Worm (Caenorhabditis elegans): ENCODE measurements around the gene nurf-1.

The nurf-1 gene

ce11 chrII:14424791-14425190 lies 34.3 kb downstream of the nurf-1 start, which contains the start of gene plx-2:
plx-2 (minus strand) TSS chrII:14424891.
- TF ChIP-seq sox-4 (tag; optimal IDR thresholded peaks at IDR 0.05) (no peak), nfya-1 (tag; optimal IDR thresholded peaks at IDR 0.05) (no peak), madf-2 (tag; optimal IDR thresholded peaks at IDR 0.05) (no peak), ceh-2 (tag; optimal IDR thresholded peaks at IDR 0.05) (no peak), fax-1 (tag; optimal IDR thresholded peaks at IDR 0.05) (no peak), ceh-48 (tag; optimal IDR thresholded peaks at IDR 0.05) (no peak), ceh-24 (tag; optimal IDR thresholded peaks at IDR 0.05) (no peak), pax-1 (tag; optimal IDR thresholded peaks at IDR 0.05) (no peak), pat-9 (tag; optimal IDR thresholded peaks at IDR 0.05) (no peak), lim-6 (tag; optimal IDR thresholded peaks at IDR 0.05) (no peak), nhr-11 (tag; optimal IDR thresholded peaks at IDR 0.05) (no peak), tbx-2 (tag; optimal IDR thresholded peaks at IDR 0.05) (no peak), ama-1 (optimal IDR thresholded peaks at IDR 0.05) (no peak), ceh-18 (tag; optimal IDR thresholded peaks at IDR 0.05) (no peak), hlh-30 (tag; optimal IDR thresholded peaks at IDR 0.05; ENCODE audit: insufficient read depth) (no peak), dmd-4 (tag; optimal IDR thresholded peaks at IDR 0.05; ENCODE audit: borderline replicate concordance) (no peak), elt-4 (tag; optimal IDR thresholded peaks at IDR 0.05) (no peak), lin-11 (tag; optimal IDR thresholded peaks at IDR 0.05) (no peak)

ce11 chrII:14427714-14428113 lies 37.2 kb downstream of the nurf-1 start:
- TF ChIP-seq ceh-48 (tag; optimal IDR thresholded peaks at IDR 0.05) (no peak), ceh-31 (tag; optimal IDR thresholded peaks at IDR 0.05) (no peak), ahr-1 (tag; optimal IDR thresholded peaks at IDR 0.05) (no peak), unc-42 (tag; optimal IDR thresholded peaks at IDR 0.05) (peak; percentile 43)

DNA sequence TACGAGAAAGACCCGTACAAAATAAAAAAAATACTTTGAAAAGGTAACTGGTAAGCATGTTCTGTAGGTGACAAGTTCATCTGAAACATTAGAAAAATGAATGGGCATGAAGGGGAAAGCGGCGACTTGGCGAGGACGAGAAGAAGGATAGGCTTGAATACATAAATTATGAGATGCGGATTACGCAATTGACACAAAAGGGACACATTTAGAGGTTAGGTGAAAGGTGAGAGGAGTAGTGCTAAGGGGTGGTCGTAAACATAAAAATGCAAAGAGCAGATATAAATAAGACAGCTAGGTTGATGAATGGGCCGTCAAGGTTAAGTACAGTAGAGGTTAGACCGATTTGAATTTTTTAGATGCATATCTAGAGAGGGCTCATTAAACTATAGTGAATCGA lies 38.3 kb downstream of the nurf-1 start:
- TF ChIP-seq hlh-13 (GFP tag; optimal IDR thresholded peaks at IDR 0.05) (no peak), unc-55 (GFP tag; optimal IDR thresholded peaks at IDR 0.05) (peak; percentile 70), lin-11 (tag; optimal IDR thresholded peaks at IDR 0.05) (no peak), pqm-1 (tag; optimal IDR thresholded peaks at IDR 0.05) (no peak), nhr-11 (tag; optimal IDR thresholded peaks at IDR 0.05) (no peak)

ce11 chrII:14432100-14432499 lies 41.6 kb downstream of the nurf-1 start:
- TF ChIP-seq hlh-15 (tag; optimal IDR thresholded peaks at IDR 0.05) (no peak), unc-42 (tag; optimal IDR thresholded peaks at IDR 0.05) (peak; percentile 69)

DNA sequence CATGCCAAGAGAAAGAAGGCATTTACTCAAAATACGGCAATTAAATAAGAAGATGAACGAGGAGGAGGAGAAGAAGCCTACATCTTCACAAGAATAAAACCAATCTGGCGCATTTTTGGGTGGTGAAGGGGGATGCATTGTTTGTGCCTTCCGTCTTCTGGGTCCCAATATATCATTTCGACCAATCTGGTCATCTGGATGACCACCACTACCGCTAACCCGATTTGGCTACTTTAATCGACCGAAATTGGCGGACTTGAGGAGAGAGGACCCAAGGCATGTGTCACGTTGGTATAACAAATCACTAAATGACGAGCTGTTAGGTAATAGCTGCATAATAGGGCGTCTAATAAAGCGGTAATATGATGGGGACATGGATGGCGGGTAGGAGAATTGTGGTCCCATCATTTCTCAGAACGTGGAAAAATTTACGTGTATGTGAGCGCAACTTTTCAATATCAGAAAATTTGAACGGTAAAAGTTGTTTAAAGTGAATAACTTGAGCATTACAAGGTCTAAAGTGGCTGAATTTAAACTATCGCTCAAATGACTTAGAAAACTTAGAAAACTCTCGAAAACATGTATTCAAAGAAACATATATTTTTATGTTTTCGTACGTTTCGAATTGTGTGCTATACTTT lies 43.3 kb downstream of the nurf-1 start:
- TF ChIP-seq unc-42 (tag; optimal IDR thresholded peaks at IDR 0.05) (peak; percentile 80), C38D4.7 (GFP tag; optimal IDR thresholded peaks at IDR 0.05) (no peak), ceh-6 (GFP tag; optimal IDR thresholded peaks at IDR 0.05) (no peak), ceh-48 (tag; optimal IDR thresholded peaks at IDR 0.05) (peak; percentile 10), pha-4 (tag; optimal IDR thresholded peaks at IDR 0.05) (no peak), ztf-16 (tag; optimal IDR thresholded peaks at IDR 0.05) (no peak)

- TF ChIP-seq zip-5 (tag; optimal IDR thresholded peaks at IDR 0.05) (no peak), tbx-2 (tag; optimal IDR thresholded peaks at IDR 0.05) (peak; percentile 8), che-1 (tag; optimal IDR thresholded peaks at IDR 0.05) (no peak), K09A11.1 (tag; optimal IDR thresholded peaks at IDR 0.05; ENCODE audit: insufficient read depth) (no peak), mec-3 (tag; optimal IDR thresholded peaks at IDR 0.05; ENCODE audit: borderline replicate concordance) (no peak), ceh-31 (tag; optimal IDR thresholded peaks at IDR 0.05) (peak; percentile 3)
Measured at ce11 chrII:14437116-14437515, 46.6 kb downstream of the nurf-1 start.
